Worm (Caenorhabditis elegans): ENCODE measurements around the gene M70.1.

DNA sequence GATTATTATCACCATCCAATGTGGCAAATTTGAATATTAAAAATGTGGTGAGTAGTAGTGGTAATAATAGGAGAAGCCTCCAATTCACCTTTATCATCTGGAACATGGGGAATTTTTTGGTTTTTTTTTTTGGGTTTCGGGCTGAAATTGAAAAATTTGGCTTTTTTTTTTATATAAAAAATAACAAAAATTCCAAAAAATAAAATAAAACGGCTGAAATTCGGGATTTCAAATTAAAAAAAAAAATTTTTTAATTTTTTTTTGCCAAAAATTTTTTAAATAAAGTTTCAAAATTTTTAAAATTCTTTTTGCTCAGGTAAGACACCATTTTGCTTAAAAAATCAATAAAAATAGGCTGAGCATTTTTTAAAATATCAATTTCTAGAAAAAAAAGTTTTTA is 17.9 kb downstream of the M70.1 start, which contains the start of gene famp-1:
- no peak for TF ChIP-seq daf-16 (GFP tag; optimal IDR thresholded peaks at IDR 0.05)
- TF ChIP-seq daf-16 (tag; optimal IDR thresholded peaks at IDR 0.05): no peak
- no peak for TF ChIP-seq Y105C5A.15 (GFP tag; IDR thresholded peaks at IDR 0.05)
- TF ChIP-seq cey-2 (tag; optimal IDR thresholded peaks at IDR 0.05; ENCODE audit: borderline replicate concordance, insufficient read depth): no peak
- TF ChIP-seq lsy-2 (tag; optimal IDR thresholded peaks at IDR 0.05): no peak
- no peak for TF ChIP-seq Y5F2A.4 (GFP tag; optimal IDR thresholded peaks at IDR 0.05)
- no peak for TF ChIP-seq unc-62 (GFP tag; optimal IDR thresholded peaks at IDR 0.05 in 1 of 2)
- TF ChIP-seq unc-62 (tag; optimal IDR thresholded peaks at IDR 0.05): no peak
- TF ChIP-seq dve-1 (tag; optimal IDR thresholded peaks at IDR 0.05; ENCODE audit: insufficient read depth): no peak
- no peak for TF ChIP-seq ztf-11 (tag; optimal IDR thresholded peaks at IDR 0.05)
- TF ChIP-seq snpc-4 (tag; optimal IDR thresholded peaks at IDR 0.05): no peak
- TF ChIP-seq mes-2 (tag; optimal IDR thresholded peaks at IDR 0.05; ENCODE audit: poor library complexity, severe bottlenecking): no peak
- TF ChIP-seq ces-1 (GFP tag; optimal IDR thresholded peaks at IDR 0.05): no peak
- no peak for TF ChIP-seq skn-1 (tag; optimal IDR thresholded peaks at IDR 0.05)
- TF ChIP-seq nhr-76 (tag; optimal IDR thresholded peaks at IDR 0.05): no peak
- TF ChIP-seq ama-1 (optimal IDR thresholded peaks at IDR 0.05): no peak
